Worm (Caenorhabditis elegans) whole organism, L4 larva: ENCODE data around the gene acp-2.

ENCODE experiments used
- F37D6.2 ChIP-seq: sonication (generic microtip); optimal IDR thresholded peaks from 2 replicates; lab custom pipeline; 2016; ENCODE audit warnings: mild to moderate bottlenecking, missing genetic modification characterization, missing compliant biosample characterization
- T26A8.4 ChIP-seq: fragments of 200-800 bp; sonication (Bioruptor generic); IDR thresholded peaks from 2 replicates; pipeline ENCODE4 v1.3.6; 2022; ENCODE audit warnings: missing genetic modification characterization, missing compliant biosample characterization
- Y5F2A.4 ChIP-seq: fragments of 200-800 bp; sonication (Bioruptor generic); optimal IDR thresholded peaks from 2 replicates; lab custom pipeline; 2018; ENCODE audit warnings: mild to moderate bottlenecking, missing genetic modification characterization, missing compliant biosample characterization
- Y75B8A.6 ChIP-seq: fragments of 200-800 bp; sonication (Bioruptor generic); IDR thresholded peaks from 2 replicates; pipeline ENCODE4 v1.3.6; 2022; ENCODE audit warnings: missing genetic modification reagents, missing genetic modification characterization, missing compliant biosample characterization
- ZK337.2 ChIP-seq: fragments of 200-800 bp; sonication (Bioruptor generic); IDR thresholded peaks from 2 replicates; pipeline ENCODE4 v1.3.6; 2022; ENCODE audit warnings: missing genetic modification reagents, missing genetic modification characterization, missing compliant biosample characterization
- aha-1 ChIP-seq: fragments of 150-350 bp; peaks from one replicate; lab custom pipeline; 2014; ENCODE audit warnings: missing biosample characterization, missing genetic modification characterization
- aly-2 ChIP-seq: sonication (generic microtip); optimal IDR thresholded peaks from 2 replicates; lab custom pipeline; 2018; ENCODE audit warnings: missing biosample characterization, missing genetic modification characterization
- ama-1 ChIP-seq: fragments of 150-350 bp; optimal IDR thresholded peaks from 2 replicates; lab custom pipeline; 2014; ENCODE audit warnings: inconsistent platforms, mixed read lengths
- arid-1 ChIP-seq: fragments of 200-800 bp; sonication (Bioruptor generic); conservative IDR thresholded peaks from 2 replicates; pipeline ENCODE4 v1.3.6; 2022; ENCODE audit warnings: missing genetic modification reagents, missing genetic modification characterization, missing compliant biosample characterization
- attf-4 ChIP-seq: sonication (generic microtip); optimal IDR thresholded peaks from 3 replicates; lab custom pipeline; 2017; ENCODE audit warnings: missing biosample characterization, missing genetic modification characterization
- ceh-28 ChIP-seq: fragments of 150-350 bp; optimal IDR thresholded peaks from 2 replicates; lab custom pipeline; 2014; ENCODE audit warnings: missing biosample characterization, missing genetic modification reagents, missing genetic modification characterization
- ceh-32 ChIP-seq: sonication (generic microtip); optimal IDR thresholded peaks from 2 replicates; lab custom pipeline; 2016; ENCODE audit warnings: mild to moderate bottlenecking, missing genetic modification characterization, missing compliant biosample characterization; ENCODE audit not compliant: poor library complexity
- ceh-44 ChIP-seq: fragments of 200-800 bp; sonication (Bioruptor generic); IDR thresholded peaks from 2 replicates; pipeline ENCODE4 v1.3.6; 2022; ENCODE audit warnings: missing genetic modification reagents, missing genetic modification characterization, missing compliant biosample characterization
- ceh-82 ChIP-seq: sonication (generic microtip); optimal IDR thresholded peaks from 2 replicates; lab custom pipeline; 2017; ENCODE audit warnings: missing biosample characterization, missing genetic modification characterization
- ctbp-1 ChIP-seq: fragments of 200-800 bp; sonication (Bioruptor generic); IDR thresholded peaks from 2 replicates; pipeline ENCODE4 v1.3.6; 2022; ENCODE audit warnings: missing genetic modification reagents, missing genetic modification characterization, missing compliant biosample characterization
- daf-19 ChIP-seq: fragments of 200-800 bp; sonication (Bioruptor generic); conservative IDR thresholded peaks from 2 replicates; pipeline ENCODE4 v1.3.6; 2022; ENCODE audit warnings: missing genetic modification characterization, missing compliant biosample characterization
- dmd-6 ChIP-seq: fragments of 200-800 bp; sonication (Bioruptor generic); IDR thresholded peaks from 2 replicates; pipeline ENCODE4 v1.3.6; 2022; ENCODE audit warnings: missing genetic modification reagents, missing genetic modification characterization, missing compliant biosample characterization
- dmd-8 ChIP-seq: fragments of 200-800 bp; sonication (Bioruptor generic); IDR thresholded peaks from 2 replicates; pipeline ENCODE4 v1.3.6; 2022; ENCODE audit warnings: missing genetic modification characterization, missing compliant biosample characterization
- dpl-1 ChIP-seq: fragments of 150-350 bp; optimal IDR thresholded peaks from 2 replicates; lab custom pipeline; 2014; ENCODE audit warnings: missing biosample characterization, missing genetic modification reagents, missing genetic modification characterization
- egl-43 ChIP-seq: fragments of 200-800 bp; sonication (Bioruptor generic); IDR thresholded peaks from 2 replicates; pipeline ENCODE4 v1.3.6; 2022; ENCODE audit warnings: missing genetic modification reagents, missing genetic modification characterization, missing compliant biosample characterization
- fkh-10 ChIP-seq: fragments of 150-350 bp; optimal IDR thresholded peaks from 2 replicates; lab custom pipeline; 2014; ENCODE audit warnings: missing biosample characterization, missing genetic modification reagents, missing genetic modification characterization
- hif-1 ChIP-seq, 2 experiments: sonication (generic microtip); optimal IDR thresholded peaks; 2 replicates each; lab custom pipeline; 2016 to 2017; ENCODE audit warnings: missing compliant biosample characterization in 2 of 2, missing genetic modification characterization in 2 of 2, missing genetic modification reagents in 2 of 2, missing genotype in 2 of 2, mild to moderate bottlenecking in 1 of 2
- hlh-11 ChIP-seq: fragments of 200-800 bp; sonication (Bioruptor generic); optimal IDR thresholded peaks from 2 replicates; lab custom pipeline; 2018; ENCODE audit warnings: mild to moderate bottlenecking, missing genetic modification characterization, missing compliant biosample characterization
- hlh-30 ChIP-seq: sonication (generic microtip); optimal IDR thresholded peaks from 2 replicates; lab custom pipeline; 2017; ENCODE audit warnings: antibody characterized with exemption, mild to moderate bottlenecking, missing genetic modification characterization, missing compliant biosample characterization; ENCODE audit not compliant: insufficient read depth
- lin-29 ChIP-seq: fragments of 200-800 bp; sonication (Bioruptor generic); IDR thresholded peaks from 2 replicates; pipeline ENCODE4 v1.3.6; 2022; ENCODE audit warnings: missing genetic modification reagents, missing genetic modification characterization, missing compliant biosample characterization
- lin-38 ChIP-seq: fragments of 200-800 bp; sonication (Bioruptor generic); IDR thresholded peaks from 2 replicates; pipeline ENCODE4 v1.3.6; 2022; ENCODE audit warnings: missing genetic modification reagents, missing genetic modification characterization, missing compliant biosample characterization
- lin-39 ChIP-seq: fragments of 150-350 bp; optimal IDR thresholded peaks from 2 replicates; lab custom pipeline; 2014; ENCODE audit warnings: missing biosample characterization, missing genetic modification reagents, missing genetic modification characterization
- lir-3 ChIP-seq: sonication (generic microtip); optimal IDR thresholded peaks from 2 replicates; lab custom pipeline; 2016; ENCODE audit warnings: mild to moderate bottlenecking, missing genetic modification characterization, missing compliant biosample characterization
- lsy-2 ChIP-seq, 2 experiments: fragments of 150-350 bp in 1 of 2; sonication (generic microtip) in 1 of 2; optimal IDR thresholded peaks; 2 replicates each; lab custom pipeline; 2014 to 2017; ENCODE audit warnings: missing biosample characterization in 2 of 2, missing genetic modification characterization in 2 of 2
- madf-9 ChIP-seq: fragments of 200-800 bp; sonication (Bioruptor generic); conservative IDR thresholded peaks from 2 replicates; pipeline ENCODE4 v1.3.6; 2022; ENCODE audit warnings: missing genetic modification reagents, missing genetic modification characterization, missing compliant biosample characterization
- mdl-1 ChIP-seq, 2 experiments: fragments of 150-350 bp in 1 of 2; sonication (generic microtip) in 1 of 2; optimal IDR thresholded peaks; 2 replicates each; lab custom pipeline; 2014 to 2017; ENCODE audit warnings: missing biosample characterization in 2 of 2, missing genetic modification characterization in 2 of 2
- mep-1 ChIP-seq: fragments of 150-350 bp; sonication (generic microtip); optimal IDR thresholded peaks from 3 replicates; lab custom pipeline; 2014; ENCODE audit warnings: missing biosample characterization, missing genetic modification characterization
- mxl-3 ChIP-seq: fragments of 200-800 bp; sonication (Bioruptor generic); optimal IDR thresholded peaks from 2 replicates; lab custom pipeline; 2018; ENCODE audit warnings: mild to moderate bottlenecking, missing genetic modification characterization, missing compliant biosample characterization
- nhr-10 ChIP-seq: fragments of 150-350 bp; optimal IDR thresholded peaks from 2 replicates; lab custom pipeline; 2014; ENCODE audit warnings: missing biosample characterization, missing genetic modification characterization
- nhr-237 ChIP-seq: sonication (generic microtip); optimal IDR thresholded peaks from 2 replicates; lab custom pipeline; 2017; ENCODE audit warnings: missing biosample characterization, missing genetic modification characterization
- nhr-28 ChIP-seq: fragments of 150-350 bp; optimal IDR thresholded peaks from 2 replicates; lab custom pipeline; 2014; ENCODE audit warnings: missing biosample characterization, missing genetic modification characterization
- nhr-6 ChIP-seq: fragments of 150-350 bp; optimal IDR thresholded peaks from 2 replicates; lab custom pipeline; 2014; ENCODE audit warnings: missing biosample characterization, missing genetic modification characterization
- set-16 ChIP-seq: fragments of 200-800 bp; sonication (Bioruptor generic); IDR thresholded peaks from 2 replicates; pipeline ENCODE4 v1.3.6; 2022; ENCODE audit warnings: missing genetic modification reagents, missing genetic modification characterization, missing compliant biosample characterization
- snpc-4 ChIP-seq: fragments of 150-350 bp; optimal IDR thresholded peaks from 2 replicates; lab custom pipeline; 2014; ENCODE audit warnings: missing biosample characterization, missing genetic modification characterization
- spr-1 ChIP-seq: sonication (generic microtip); optimal IDR thresholded peaks from 2 replicates; lab custom pipeline; 2016; ENCODE audit warnings: mild to moderate bottlenecking, missing genetic modification characterization, missing compliant biosample characterization
- tra-1 ChIP-seq: fragments of 200-800 bp; sonication (Bioruptor generic); IDR thresholded peaks from 2 replicates; pipeline ENCODE4 v1.3.6; 2022; ENCODE audit warnings: missing genetic modification reagents, missing genetic modification characterization, missing compliant biosample characterization
- unc-130 ChIP-seq: sonication (generic microtip); optimal IDR thresholded peaks from 2 replicates; lab custom pipeline; 2016; ENCODE audit warnings: missing genetic modification reagents, missing genetic modification characterization, missing compliant biosample characterization
- zfp-2 ChIP-seq: sonication (generic microtip); optimal IDR thresholded peaks from 2 replicates; lab custom pipeline; 2016; ENCODE audit warnings: mild to moderate bottlenecking, missing genetic modification characterization, missing compliant biosample characterization
- ztf-7 ChIP-seq: fragments of 150-350 bp; optimal IDR thresholded peaks from 2 replicates; lab custom pipeline; 2014; ENCODE audit warnings: missing biosample characterization, missing genetic modification characterization

The acp-2 gene

DNA sequence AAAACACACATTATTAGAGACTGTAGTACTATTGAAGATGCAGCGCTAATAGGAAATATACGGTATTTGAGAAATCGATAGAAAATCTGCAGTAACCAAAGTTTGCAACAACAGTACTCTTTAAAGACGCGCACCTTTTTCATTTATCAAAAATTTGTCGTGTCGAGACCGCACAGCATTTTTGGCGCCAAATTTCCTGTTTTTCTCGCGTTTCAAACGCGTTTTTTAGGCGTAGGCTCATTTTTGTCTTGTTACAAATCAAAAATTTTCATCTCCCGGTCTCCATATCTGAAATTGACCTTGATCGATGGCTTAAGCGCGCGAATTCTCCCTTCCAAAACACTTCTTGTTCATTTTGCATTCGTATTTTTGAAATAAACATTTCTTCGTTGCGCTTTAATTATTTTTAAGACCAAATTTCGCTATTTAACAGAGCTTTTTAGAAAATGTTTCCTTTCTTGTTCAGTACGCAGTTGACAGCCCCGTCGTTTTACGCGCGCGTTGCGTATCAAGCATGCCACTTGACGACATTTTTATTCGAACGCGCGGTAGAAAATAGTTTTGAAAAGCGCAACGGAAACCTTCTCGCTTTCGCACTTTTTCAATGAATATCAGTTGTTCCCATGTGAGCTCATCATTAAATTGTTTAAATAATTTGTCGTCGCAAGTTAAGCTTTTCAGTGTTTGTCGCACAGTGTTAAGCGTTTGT is 25.0 kb upstream of the acp-2 start:
- TF ChIP-seq aha-1 (tag; lab: Kevin White, UChicago) (no peak), mxl-3 (GFP tag; lab: Kevin White, UChicago) (no peak), unc-130 (GFP tag; lab: Kevin White, UChicago) (peak; percentile 21), dpl-1 (GFP tag; lab: Kevin White, UChicago) (peak; percentile 13), ZK337.2 (GFP tag; lab: Robert Waterston, UW) (no peak), snpc-4 (tag; lab: Kevin White, UChicago) (no peak), ceh-44 (GFP tag; lab: Robert Waterston, UW) (no peak), lin-38 (0 out of 2 replicates have a peak, but pooled peaks have one; percentile 22), mdl-1 (tag; optimal IDR thresholded peaks at IDR 0.05; lab: Kevin White, UChicago) (no peak)

DNA sequence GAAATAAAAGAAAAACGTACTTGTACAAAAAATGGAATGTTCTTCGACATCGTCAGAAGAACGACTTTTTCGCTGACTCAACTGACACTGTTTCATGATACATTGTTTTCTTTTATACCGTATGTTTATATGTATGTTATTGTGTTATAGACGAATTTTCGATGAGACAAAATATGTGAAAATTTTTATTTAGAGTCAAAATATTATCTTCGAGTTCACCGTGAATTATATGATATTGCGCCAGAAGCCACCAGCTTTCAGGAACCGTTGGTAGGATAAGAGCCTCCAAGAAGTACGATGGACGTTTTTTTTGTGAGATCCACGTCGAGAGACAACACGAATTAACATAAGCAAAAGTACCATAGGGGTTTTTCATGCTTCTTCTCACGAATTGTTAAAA is 24.2 kb upstream of the acp-2 start, which contains the start of gene F22B5.6:
Gene F22B5.6 (minus strand): TSS at position 101 of the 400 bp plus-strand sequence.
- TF ChIP-seq spr-1 (no peak), hlh-30 (no peak), hlh-11 (no peak), lin-39 (no peak), Y75B8A.6 (GFP tag; lab: Robert Waterston, UW) (no peak), aha-1 (tag; lab: Kevin White, UChicago) (no peak), lir-3 (no peak), aly-2 (tag; lab: Kevin White, UChicago) (no peak), ceh-32 (tag; lab: Kevin White, UChicago) (no peak), snpc-4 (tag; lab: Kevin White, UChicago) (no peak)

DNA sequence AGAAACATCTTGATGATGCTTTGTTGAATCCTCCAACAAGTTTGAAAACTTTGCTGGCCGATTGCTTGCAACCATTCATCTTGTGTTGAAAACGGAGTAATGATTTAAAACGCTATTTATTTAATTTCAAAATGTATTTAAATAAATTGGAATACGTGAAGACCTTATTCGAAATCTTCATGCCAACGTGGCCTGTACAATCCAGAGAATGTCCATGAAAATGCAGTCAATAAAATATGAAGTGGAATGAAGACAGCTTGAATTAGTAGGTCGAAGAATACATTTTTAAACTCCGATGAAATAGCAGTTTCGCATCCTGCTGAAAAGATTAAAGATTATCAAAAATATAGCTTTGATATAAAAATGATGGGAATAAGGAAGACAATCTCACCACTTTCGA is 22.7 kb upstream of the acp-2 start, which contains the start of gene F22B5.5:
Gene F22B5.5 (minus strand): TSS at position 101 of the 400 bp plus-strand sequence.
- TF ChIP-seq daf-19 = no peak
- TF ChIP-seq nhr-237 = no peak
- TF ChIP-seq arid-1 (GFP tag; lab: Robert Waterston, UW) = no peak
- TF ChIP-seq lin-29 = no peak
- TF ChIP-seq spr-1 = no peak
- no peak for TF ChIP-seq nhr-28 (tag; lab: Kevin White, UChicago)
- TF ChIP-seq zfp-2 (tag; lab: Kevin White, UChicago) = no peak
- TF ChIP-seq Y5F2A.4 (GFP tag; lab: Kevin White, UChicago) = no peak
- TF ChIP-seq dmd-8 (GFP tag; lab: Robert Waterston, UW) = no peak
- no peak for TF ChIP-seq ctbp-1 (GFP tag; lab: Robert Waterston, UW)
- no peak for TF ChIP-seq madf-9
- TF ChIP-seq T26A8.4 (GFP tag; lab: Robert Waterston, UW) = no peak
- TF ChIP-seq nhr-6 (tag; lab: Kevin White, UChicago) = no peak
- no peak for TF ChIP-seq ceh-28 (tag; lab: Kevin White, UChicago)
- no peak for TF ChIP-seq fkh-10 (GFP tag; lab: Kevin White, UChicago)
- TF ChIP-seq attf-4 (tag; lab: Kevin White, UChicago) = no peak
- no peak for TF ChIP-seq ztf-7 (tag; lab: Kevin White, UChicago)
- no peak for TF ChIP-seq F37D6.2 (tag; lab: Kevin White, UChicago)
- TF ChIP-seq dmd-6 (GFP tag; lab: Robert Waterston, UW) = no peak
- no peak for TF ChIP-seq lsy-2 (tag; optimal IDR thresholded peaks at IDR 0.05; lab: Kevin White, UChicago)

DNA sequence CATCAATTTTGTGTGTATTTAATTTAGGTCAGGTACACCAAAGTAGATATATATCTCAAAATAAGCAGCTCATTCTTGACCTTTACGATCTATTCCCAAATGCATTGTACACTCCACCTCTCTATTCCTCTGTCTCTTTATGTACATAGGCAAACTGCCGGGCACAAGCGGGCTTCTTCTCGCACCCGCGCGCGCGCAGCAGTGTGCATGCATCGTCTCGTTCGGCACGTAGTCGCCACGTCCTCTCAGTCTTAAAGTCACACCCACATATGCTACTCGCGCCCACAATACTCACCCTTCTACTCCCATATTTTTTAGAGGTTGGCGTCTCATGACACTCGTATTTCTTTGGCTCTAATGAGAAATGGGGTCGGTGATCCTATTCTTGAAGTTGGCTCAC is 19.6 kb upstream of the acp-2 start:
- 0 out of 2 replicates have a peak, but pooled peaks have one; percentile 13 for TF ChIP-seq tra-1 (GFP tag; lab: Robert Waterston, UW)
- TF ChIP-seq mep-1 (tag; lab: Kevin White, UChicago) = peak; percentile 18
- TF ChIP-seq hlh-30 = peak; percentile 32
- TF ChIP-seq set-16 (GFP tag; lab: Robert Waterston, UW) = peak; percentile 32; the same call in 1 of the 2 replicates
- no peak for TF ChIP-seq ceh-82 (tag; lab: Kevin White, UChicago)
- TF ChIP-seq ama-1 (lab: Kevin White, UChicago) = no peak
- TF ChIP-seq dpl-1 (GFP tag; lab: Kevin White, UChicago) = no peak
- TF ChIP-seq nhr-6 (tag; lab: Kevin White, UChicago) = no peak
- TF ChIP-seq nhr-10 (tag; lab: Kevin White, UChicago) = no peak
- TF ChIP-seq hif-1 (tag; optimal IDR thresholded peaks at IDR 0.05; lab: Kevin White, UChicago) = peak; percentile 94 to 99
- TF ChIP-seq aha-1 (tag; lab: Kevin White, UChicago) = peak; percentile 100
- peak; percentile 34; the same call in 1 of the 2 replicates for TF ChIP-seq egl-43 (GFP tag; lab: Robert Waterston, UW)
